Fruit fly (Drosophila melanogaster): ENCODE measurements around the gene CG12684.

CG12684 gene

dm6 chrX:4610481-4610880 is 38.8 kb upstream of the CG12684 start (continued):
- TF ChIP-seq Nf-YC (tag; optimal IDR thresholded peaks at IDR 0.05) (no peak), sug (tag; optimal IDR thresholded peaks at IDR 0.05) (no peak), CG4404 (GFP tag; IDR thresholded peaks at IDR 0.05) (no peak), CG8290 (GFP tag; optimal IDR thresholded peaks at IDR 0.05) (no peak), CG8290 (tag; optimal IDR thresholded peaks at IDR 0.05) (peak in 1 of 2 experiments; percentile 88), Dek (tag; optimal IDR thresholded peaks at IDR 0.05) (peak; percentile 24), CG13894 (tag; optimal IDR thresholded peaks at IDR 0.05) (peak; percentile 39), CG31224 (GFP tag; IDR thresholded peaks at IDR 0.05) (no peak)

- TF ChIP-seq D (optimal IDR thresholded peaks at IDR 0.05) (no peak), D (GFP tag; optimal IDR thresholded peaks at IDR 0.05) (peak; percentile 39), CG18599 (GFP tag; optimal IDR thresholded peaks at IDR 0.05) (peak; percentile 32), Med (GFP tag) (peak; percentile 73), onecut (GFP tag; IDR thresholded peaks at IDR 0.05) (0 out of 2 replicates have a peak, but pooled peaks have one; percentile 12), CG11723 (GFP tag; optimal IDR thresholded peaks at IDR 0.05) (peak; percentile 6), gcm (GFP tag; optimal IDR thresholded peaks at IDR 0.05) (peak; percentile 32), sens (GFP tag) (peak; percentile 87), HLHmδ (GFP tag; optimal IDR thresholded peaks at IDR 0.05) (peak; percentile 81), Vsx1 (GFP tag; optimal IDR thresholded peaks at IDR 0.05) (peak; percentile 22), CG10431 (GFP tag; optimal IDR thresholded peaks at IDR 0.05) (peak; percentile 7), wek (GFP tag; optimal IDR thresholded peaks at IDR 0.05) (peak; percentile 51), Asciz (GFP tag; optimal IDR thresholded peaks at IDR 0.05) (peak; percentile 32), HHEX (GFP tag; optimal IDR thresholded peaks at IDR 0.05) (peak; percentile 0), CG17361 (GFP tag; IDR thresholded peaks at IDR 0.05) (0 out of 3 replicates have a peak, but pooled peaks have one; percentile 9), CG17359 (tag; optimal IDR thresholded peaks at IDR 0.05) (peak; percentile 37), bab2 (GFP tag; optimal IDR thresholded peaks at IDR 0.05) (peak; percentile 49), CG17568 (GFP tag; optimal IDR thresholded peaks at IDR 0.05) (peak; percentile 13), Hr39 (optimal IDR thresholded peaks at IDR 0.05) (no peak), CG15696 (tag; optimal IDR thresholded peaks at IDR 0.05) (peak; percentile 63), PHDP (tag; optimal IDR thresholded peaks at IDR 0.05) (peak; percentile 3), fd102C (GFP tag; optimal IDR thresholded peaks at IDR 0.05) (peak; percentile 42), nau (GFP tag; optimal IDR thresholded peaks at IDR 0.05) (peak; percentile 32), gem (tag; optimal IDR thresholded peaks at IDR 0.05) (peak; percentile 27), CG8478 (optimal IDR thresholded peaks at IDR 0.05) (no peak), Sox102F (GFP tag; optimal IDR thresholded peaks at IDR 0.05) (peak; percentile 11), CG2678 (tag; optimal IDR thresholded peaks at IDR 0.05) (peak; percentile 30), dmrt11E (tag; optimal IDR thresholded peaks at IDR 0.05) (peak; percentile 52), CG14710 (tag; optimal IDR thresholded peaks at IDR 0.05) (peak; percentile 44), tll (GFP tag; optimal IDR thresholded peaks at IDR 0.05) (peak in 1 of 2 experiments; percentile 56), sc (optimal IDR thresholded peaks at IDR 0.05) (no peak), sc (GFP tag; optimal IDR thresholded peaks at IDR 0.05) (peak; percentile 57), CG3407 (GFP tag; optimal IDR thresholded peaks at IDR 0.05) (peak; percentile 57), zfh1 (GFP tag; IDR thresholded peaks at IDR 0.05) (0 out of 3 replicates have a peak, but pooled peaks have one; percentile 42), NfI (GFP tag; optimal IDR thresholded peaks at IDR 0.05) (no peak), gsb-n (tag; optimal IDR thresholded peaks at IDR 0.05) (peak; percentile 46), CG8359 (GFP tag; optimal IDR thresholded peaks at IDR 0.05; ENCODE audit: borderline replicate concordance) (peak; percentile 31), Mes4 (GFP tag; optimal IDR thresholded peaks at IDR 0.05) (peak; percentile 24), CG8924 (tag; optimal IDR thresholded peaks at IDR 0.05) (peak; percentile 32), pfk (GFP tag; optimal IDR thresholded peaks at IDR 0.05) (no peak), CG18262 (tag; optimal IDR thresholded peaks at IDR 0.05) (peak; percentile 21)
Measured at dm6 chrX:4609737-4610136, 38.0 kb upstream of the CG12684 start.

Data from whole organism, embryonic.